Fruit fly (Drosophila melanogaster) whole organism, embryonic: ENCODE results near the gene CG13920.

Experiments
- Asciz ChIP-seq: fragments of 200-800 bp; sonication (Bioruptor generic); optimal IDR thresholded peaks from 2 replicates; lab custom pipeline; 2017; ENCODE audit warnings: missing biosample characterization, mild to moderate bottlenecking, missing genetic modification characterization, missing genetic modification reagents
- Bgb ChIP-seq: fragments of 200-800 bp; sonication (Bioruptor generic); IDR thresholded peaks from 2 replicates; pipeline ENCODE4 v1.3.6; 2022; ENCODE audit warnings: missing biosample characterization, missing genetic modification characterization; ENCODE audit not compliant: partially characterized antibody
- CG12155 ChIP-seq: fragments of 200-800 bp; sonication (Bioruptor generic); optimal IDR thresholded peaks from 3 replicates; lab custom pipeline; 2016; ENCODE audit warnings: missing biosample characterization, missing genetic modification characterization
- CG12659 ChIP-seq: fragments of 200-800 bp; sonication (Bioruptor generic); optimal IDR thresholded peaks from 3 replicates; lab custom pipeline; 2017; ENCODE audit warnings: mild to moderate bottlenecking, missing biosample characterization, missing genetic modification reagents, missing genetic modification characterization
- CG13894 ChIP-seq: fragments of 200-800 bp; sonication (Bioruptor generic); optimal IDR thresholded peaks from 3 replicates; lab custom pipeline; 2018; ENCODE audit warnings: missing biosample characterization, mild to moderate bottlenecking, missing genetic modification characterization, moderate library complexity
- CG15011 ChIP-seq: fragments of 200-800 bp; sonication (Bioruptor generic); optimal IDR thresholded peaks from 3 replicates; lab custom pipeline; 2018; ENCODE audit warnings: missing biosample characterization, mild to moderate bottlenecking, missing genetic modification characterization
- CG3281 ChIP-seq: fragments of 200-800 bp; sonication (Bioruptor generic); optimal IDR thresholded peaks from 3 replicates; lab custom pipeline; 2017; ENCODE audit warnings: missing biosample characterization, mild to moderate bottlenecking, missing genetic modification characterization
- CG6272 ChIP-seq: fragments of 200-800 bp; sonication (Bioruptor generic); IDR thresholded peaks from 2 replicates; pipeline ENCODE4 v1.3.6; 2022; ENCODE audit warnings: missing biosample characterization, missing genetic modification characterization
- CG6854 ChIP-seq: fragments of 200-800 bp; sonication (Bioruptor generic); optimal IDR thresholded peaks from 3 replicates; lab custom pipeline; 2017; ENCODE audit warnings: missing biosample characterization, mild to moderate bottlenecking, missing genetic modification characterization
- CG8765 ChIP-seq: fragments of 200-800 bp; sonication (Bioruptor generic); IDR thresholded peaks from 2 replicates; pipeline ENCODE4 v1.3.6; 2022; ENCODE audit warnings: missing biosample characterization, missing genetic modification characterization
- CG9437 ChIP-seq: fragments of 200-800 bp; sonication (Bioruptor generic); optimal IDR thresholded peaks from 2 replicates; lab custom pipeline; 2018; ENCODE audit warnings: missing biosample characterization, mild to moderate bottlenecking, missing genetic modification characterization
- Deaf1 ChIP-seq: fragments of 200-800 bp; optimal IDR thresholded peaks from 3 replicates; lab custom pipeline; 2019; ENCODE audit warnings: missing biosample characterization, mild to moderate bottlenecking, missing genetic modification characterization, moderate library complexity
- Drgx ChIP-seq: fragments of 200-800 bp; sonication (Bioruptor generic); IDR thresholded peaks from 2 replicates; pipeline ENCODE4 v1.3.6; 2022; ENCODE audit warnings: missing biosample characterization, missing genetic modification characterization
- Elba2 ChIP-seq: fragments of 200-800 bp; sonication (Bioruptor generic); optimal IDR thresholded peaks from 3 replicates; lab custom pipeline; 2016; ENCODE audit warnings: missing biosample characterization, missing genetic modification characterization
- HLH4C ChIP-seq: fragments of 200-800 bp; sonication (Bioruptor generic); IDR thresholded peaks from 3 replicates; pipeline ENCODE4 v1.3.6; 2022; ENCODE audit warnings: missing biosample characterization, missing genetic modification characterization; ENCODE audit not compliant: partially characterized antibody
- Hmr ChIP-seq: fragments of 200-800 bp; sonication (Bioruptor generic); optimal IDR thresholded peaks from 3 replicates; lab custom pipeline; 2017; ENCODE audit warnings: mild to moderate bottlenecking, missing biosample characterization, missing genetic modification reagents, missing genetic modification characterization
- Med ChIP-seq: fragments of 200-800 bp; sonication (Bioruptor generic); peaks from one replicate; lab custom pipeline; 2016; ENCODE audit warnings: missing biosample characterization, missing genetic modification characterization, mild to moderate bottlenecking, inconsistent platforms, moderate library complexity
- Nf-YC ChIP-seq: fragments of 200-800 bp; optimal IDR thresholded peaks from 3 replicates; lab custom pipeline; 2019; ENCODE audit warnings: missing biosample characterization, mild to moderate bottlenecking, missing genetic modification characterization, moderate library complexity
- Oaz ChIP-seq: fragments of 200-800 bp; sonication (Bioruptor generic); IDR thresholded peaks from 2 replicates; pipeline ENCODE4 v1.3.6; 2022; ENCODE audit warnings: missing biosample characterization, missing genetic modification characterization
- Poxn ChIP-seq: fragments of 200-800 bp; sonication (Bioruptor generic); IDR thresholded peaks from 2 replicates; pipeline ENCODE4 v1.3.6; 2022; ENCODE audit warnings: missing biosample characterization, missing genetic modification characterization
- Ptx1 ChIP-seq: fragments of 200-800 bp; sonication (Bioruptor generic); IDR thresholded peaks from 2 replicates; pipeline ENCODE4 v1.3.6; 2022; ENCODE audit warnings: missing biosample characterization, missing genetic modification characterization
- Sox100B ChIP-seq: fragments of 200-800 bp; sonication (Bioruptor generic); optimal IDR thresholded peaks from 3 replicates; lab custom pipeline; 2018; ENCODE audit warnings: missing biosample characterization, mild to moderate bottlenecking, missing genetic modification characterization
- Sry-β ChIP-seq: fragments of 200-800 bp; sonication (Bioruptor generic); optimal IDR thresholded peaks from 2 replicates; lab custom pipeline; 2018; ENCODE audit warnings: missing biosample characterization, mild to moderate bottlenecking, missing genetic modification characterization, moderate library complexity
- Xbp1 ChIP-seq: fragments of 200-800 bp; sonication (Bioruptor generic); optimal IDR thresholded peaks from 3 replicates; lab custom pipeline; 2016; ENCODE audit warnings: missing biosample characterization, mild to moderate bottlenecking, missing genetic modification characterization
- al ChIP-seq: fragments of 200-800 bp; sonication (Bioruptor generic); IDR thresholded peaks from 2 replicates; pipeline ENCODE4 v1.3.6; 2022; ENCODE audit warnings: missing biosample characterization, missing genetic modification characterization
- bcd ChIP-seq: fragments of 200-800 bp; sonication (Bioruptor generic); optimal IDR thresholded peaks from 2 replicates; lab custom pipeline; 2017; ENCODE audit warnings: missing biosample characterization, mild to moderate bottlenecking, missing genetic modification characterization
- br ChIP-seq: fragments of >200 bp; optimal IDR thresholded peaks from 2 replicates; lab custom pipeline; 2017
- crol ChIP-seq: fragments of 200-800 bp; sonication (Bioruptor generic); IDR thresholded peaks from 2 replicates; pipeline ENCODE4 v1.3.6; 2022; ENCODE audit warnings: missing biosample characterization, missing genetic modification characterization
- da ChIP-seq: fragments of 200-800 bp; sonication (Bioruptor generic); optimal IDR thresholded peaks from 2 replicates; lab custom pipeline; 2016; ENCODE audit warnings: missing biosample characterization, missing genetic modification characterization
- dati ChIP-seq: fragments of 200-800 bp; sonication (Bioruptor generic); IDR thresholded peaks from 2 replicates; pipeline ENCODE4 v1.3.6; 2022; ENCODE audit warnings: missing biosample characterization, missing genetic modification characterization
- dmrt11E ChIP-seq: fragments of 200-800 bp; sonication (Bioruptor generic); optimal IDR thresholded peaks from 3 replicates; lab custom pipeline; 2018; ENCODE audit warnings: missing biosample characterization, mild to moderate bottlenecking, missing genetic modification characterization, moderate library complexity
- ems ChIP-seq: fragments of 200-800 bp; sonication (Bioruptor generic); optimal IDR thresholded peaks from 3 replicates; lab custom pipeline; 2016; ENCODE audit warnings: missing biosample characterization, missing genetic modification characterization
- ewg ChIP-seq: fragments of 200-800 bp; sonication (Bioruptor generic); optimal IDR thresholded peaks from 3 replicates; lab custom pipeline; 2017; ENCODE audit warnings: mild to moderate bottlenecking, missing biosample characterization, missing genetic modification reagents, missing genetic modification characterization
- ftz-f1 ChIP-seq: fragments of 200-800 bp; sonication (Bioruptor generic); optimal IDR thresholded peaks from 2 replicates; lab custom pipeline; 2016; ENCODE audit warnings: missing biosample characterization, missing genetic modification characterization
- gt ChIP-seq: fragments of 200-800 bp; sonication (Bioruptor generic); IDR thresholded peaks from 2 replicates; pipeline ENCODE4 v1.3.6; 2022; ENCODE audit warnings: missing biosample characterization, missing genetic modification characterization
- hbn ChIP-seq: fragments of 200-800 bp; sonication (Bioruptor generic); IDR thresholded peaks from 2 replicates; pipeline ENCODE4 v1.3.6; 2022; ENCODE audit warnings: missing biosample characterization, missing genetic modification characterization; ENCODE audit not compliant: partially characterized antibody
- ind ChIP-seq: fragments of 200-800 bp; sonication (Bioruptor generic); optimal IDR thresholded peaks from 3 replicates; lab custom pipeline; 2016; ENCODE audit warnings: missing biosample characterization, missing genetic modification characterization
- lab ChIP-seq: fragments of 200-800 bp; sonication (Bioruptor generic); optimal IDR thresholded peaks from 3 replicates; lab custom pipeline; 2017; ENCODE audit warnings: missing biosample characterization, missing genetic modification characterization, mild to moderate bottlenecking, moderate library complexity, missing genetic modification reagents
- pzg ChIP-seq: fragments of 200-800 bp; sonication (Bioruptor generic); optimal IDR thresholded peaks from 3 replicates; lab custom pipeline; 2018; ENCODE audit warnings: missing biosample characterization, mild to moderate bottlenecking, missing genetic modification characterization, moderate library complexity
- sc ChIP-seq, 3 experiments: fragments of >200 bp in 2 of 3; fragments of 200-800 bp in 1 of 3; sonication (Bioruptor generic) in 1 of 3; optimal IDR thresholded peaks; 2 replicates in 2 of 3; 3 replicates in 1 of 3; lab custom pipeline; 2017; ENCODE audit warnings: mild to moderate bottlenecking in 1 of 3, missing biosample characterization in 1 of 3, missing genetic modification characterization in 1 of 3, missing genetic modification reagents in 1 of 3
- schlank ChIP-seq: fragments of 200-800 bp; sonication (Bioruptor generic); optimal IDR thresholded peaks from 2 replicates; lab custom pipeline; 2018; ENCODE audit warnings: missing biosample characterization, mild to moderate bottlenecking, missing genetic modification characterization
- scrt ChIP-seq: fragments of 200-800 bp; sonication (Bioruptor generic); optimal IDR thresholded peaks from 2 replicates; lab custom pipeline; 2018; ENCODE audit warnings: missing biosample characterization, mild to moderate bottlenecking, missing genetic modification characterization, moderate library complexity
- sens ChIP-seq: fragments of 200-800 bp; sonication (Bioruptor generic); peaks from one replicate; lab custom pipeline; 2016; ENCODE audit warnings: missing biosample characterization, missing genetic modification characterization
- sisA ChIP-seq: fragments of 200-800 bp; sonication (Bioruptor generic); IDR thresholded peaks from 2 replicates; pipeline ENCODE4 v1.3.6; 2022; ENCODE audit warnings: missing biosample characterization, missing genetic modification characterization
- slbo ChIP-seq: fragments of 200-800 bp; sonication (Bioruptor generic); IDR thresholded peaks from 2 replicates; pipeline ENCODE4 v1.3.6; 2022; ENCODE audit warnings: missing biosample characterization, missing genetic modification characterization
- sna ChIP-seq: fragments of 200-800 bp; sonication (Bioruptor generic); IDR thresholded peaks from 2 replicates; pipeline ENCODE4 v1.3.6; 2022; ENCODE audit warnings: missing biosample characterization, missing genetic modification characterization; ENCODE audit not compliant: partially characterized antibody
- stwl ChIP-seq: fragments of 200-800 bp; sonication (Bioruptor generic); optimal IDR thresholded peaks from 3 replicates; lab custom pipeline; 2018; ENCODE audit warnings: missing biosample characterization, mild to moderate bottlenecking, missing genetic modification characterization, moderate library complexity
- ttk ChIP-seq: fragments of 200-800 bp; sonication (Bioruptor generic); IDR thresholded peaks from 2 replicates; pipeline ENCODE4 v2.1.2; 2022; ENCODE audit warnings: missing biosample characterization, missing genetic modification characterization
- wek ChIP-seq: fragments of 200-800 bp; sonication (Bioruptor generic); optimal IDR thresholded peaks from 3 replicates; lab custom pipeline; 2018; ENCODE audit warnings: missing biosample characterization, mild to moderate bottlenecking, missing genetic modification characterization, moderate library complexity

Gene CG13920

DNA sequence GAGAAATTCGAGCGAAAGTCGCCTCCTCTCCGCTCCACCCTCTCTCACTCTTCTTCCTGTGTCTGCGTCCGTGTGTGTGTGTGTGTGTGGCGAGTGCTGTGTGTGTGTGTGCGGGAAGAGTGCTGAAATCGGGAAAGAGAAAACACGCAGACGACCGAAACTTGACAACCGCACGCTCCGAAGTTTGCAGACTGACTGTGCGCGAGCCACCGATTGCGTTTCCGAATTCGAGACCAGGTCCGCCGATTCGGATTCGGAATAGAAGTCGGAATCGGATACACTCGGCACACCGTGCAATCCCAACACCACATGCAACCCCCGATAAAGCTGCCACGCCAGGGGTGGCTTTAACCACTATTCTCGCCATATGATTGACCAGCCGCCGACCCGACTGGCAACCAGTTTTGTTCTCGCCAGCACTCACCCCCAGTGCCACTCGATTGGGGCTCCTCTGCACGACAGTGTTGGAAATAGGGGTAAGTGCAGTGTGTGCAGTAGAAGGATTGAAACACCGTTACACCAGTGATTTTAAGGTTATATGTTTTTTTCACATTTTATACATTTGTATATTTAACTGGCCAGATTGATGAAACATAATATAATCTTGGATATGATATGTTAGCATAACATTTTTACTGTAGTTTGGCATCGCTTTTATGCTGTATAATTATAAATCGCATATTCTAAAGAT, 20.4 kb upstream of the CG13920 start, which contains the start of gene CG13928 (continued):
- TF ChIP-seq CG12659 (GFP tag; lab: Kevin White, UChicago) (no peak), Xbp1 (no peak), sens (GFP tag; lab: Kevin White, UChicago) (peak; percentile 58), Drgx (GFP tag; lab: Robert Waterston, UW) (no peak), sisA (GFP tag; lab: Robert Waterston, UW) (no peak), dmrt11E (tag; lab: Kevin White, UChicago) (no peak), CG13894 (tag; lab: Kevin White, UChicago) (peak; percentile 98), CG9437 (no peak), ewg (GFP tag; lab: Kevin White, UChicago) (peak; percentile 89), CG3281 (GFP tag; lab: Kevin White, UChicago) (no peak), ems (GFP tag; lab: Kevin White, UChicago) (no peak), ttk (0 out of 2 replicates have a peak, but pooled peaks have one; percentile 17), Oaz (GFP tag; lab: Robert Waterston, UW) (no peak), scrt (peak; percentile 42), Nf-YC (tag; lab: Kevin White, UChicago) (peak; percentile 22), Elba2 (GFP tag; lab: Kevin White, UChicago) (no peak), HLH4C (GFP tag; lab: Robert Waterston, UW) (no peak), CG12155 (GFP tag; lab: Kevin White, UChicago) (peak; percentile 14), hbn (no peak), Hmr (GFP tag; lab: Kevin White, UChicago) (no peak), Poxn (no peak), crol (peak; percentile 84), Deaf1 (tag; lab: Kevin White, UChicago) (peak; percentile 94), sna (GFP tag; lab: Robert Waterston, UW) (0 out of 2 replicates have a peak, but pooled peaks have one; percentile 18), br (lab: Kevin White, UChicago) (no peak), stwl (tag; lab: Kevin White, UChicago) (no peak), Bgb (GFP tag; lab: Robert Waterston, UW) (peak; percentile 69; the same call in 1 of the 2 replicates), pzg (GFP tag; lab: Kevin White, UChicago) (peak; percentile 21), wek (GFP tag; lab: Kevin White, UChicago) (no peak), Ptx1 (GFP tag; lab: Robert Waterston, UW) (no peak; the same call in 1 of the 2 replicates), CG8765 (GFP tag; lab: Robert Waterston, UW) (no peak), Sry-β (GFP tag; lab: Kevin White, UChicago) (no peak), schlank (tag; lab: Kevin White, UChicago) (no peak), CG15011 (GFP tag; lab: Kevin White, UChicago) (no peak), dati (no peak), da (GFP tag; lab: Kevin White, UChicago) (no peak), bcd (GFP tag; lab: Kevin White, UChicago) (peak; percentile 3), Sox100B (GFP tag; lab: Kevin White, UChicago) (no peak), CG6854 (no peak), gt (GFP tag; lab: Robert Waterston, UW) (no peak), ftz-f1 (GFP tag; lab: Kevin White, UChicago) (no peak), al (GFP tag; lab: Robert Waterston, UW) (no peak), Asciz (no peak), CG6272 (GFP tag; lab: Robert Waterston, UW) (no peak), sc (optimal IDR thresholded peaks at IDR 0.05; lab: Kevin White, UChicago) (no peak), sc (GFP tag; optimal IDR thresholded peaks at IDR 0.05; lab: Kevin White, UChicago) (no peak), slbo (GFP tag; lab: Robert Waterston, UW) (peak; percentile 12; the same call in 1 of the 2 replicates), ind (GFP tag; lab: Kevin White, UChicago) (no peak), lab (peak; percentile 9), Med (GFP tag; lab: Kevin White, UChicago) (peak; percentile 53)
